Worm (Caenorhabditis elegans): ENCODE data around the gene mtm-6.

DNA sequence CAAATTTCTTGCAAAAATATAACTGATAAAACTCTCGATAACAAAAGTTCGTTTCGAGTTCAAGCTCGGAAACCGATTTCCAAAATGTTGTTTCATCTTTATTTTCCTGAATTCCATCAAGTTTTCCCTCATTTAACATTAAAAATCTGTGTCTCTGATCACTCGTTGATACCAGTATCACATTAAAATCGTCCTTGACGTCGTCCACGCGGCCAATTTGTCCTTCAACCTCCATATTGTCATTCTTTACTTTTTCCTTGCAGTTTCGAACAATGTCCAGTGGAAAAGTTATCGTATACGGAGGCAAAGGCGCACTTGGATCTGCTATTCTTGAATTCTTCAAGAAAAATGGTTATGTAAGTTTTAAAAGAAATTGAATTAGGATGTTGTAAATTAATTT is 46.8 kb downstream of the mtm-6 start, which contains the start of gene qdpr-1:
- TF ChIP-seq ahr-1 (tag; optimal IDR thresholded peaks at IDR 0.05) = no peak
- no peak for TF ChIP-seq nfya-1 (tag; optimal IDR thresholded peaks at IDR 0.05)
- no peak for TF ChIP-seq gmeb-2 (tag; optimal IDR thresholded peaks at IDR 0.05)
- no peak for TF ChIP-seq ceh-6 (GFP tag; optimal IDR thresholded peaks at IDR 0.05)

Measured in whole organism, late embryonic.